Worm (Caenorhabditis elegans): ENCODE results near the gene glb-15.

ce11 chrV:11627837-11628236, 9.8 kb upstream of the glb-15 start:
- TF ChIP-seq him-1 (tag; optimal IDR thresholded peaks at IDR 0.05), result no peak
- no peak for TF ChIP-seq dao-5 (tag; optimal IDR thresholded peaks at IDR 0.05)
- TF ChIP-seq W03F9.2 (tag; optimal IDR thresholded peaks at IDR 0.05), result no peak
